Fruit fly (Drosophila melanogaster) whole organism, embryonic: ENCODE data around the gene CRIF.

ENCODE experiments used
- C15 ChIP-seq: fragments of 200-800 bp; sonication (Bioruptor generic); IDR thresholded peaks from 3 replicates; pipeline ENCODE4 v1.3.6; 2022; ENCODE audit warnings: missing biosample characterization, missing genetic modification characterization
- CG10462 ChIP-seq: fragments of 200-800 bp; sonication (Bioruptor generic); optimal IDR thresholded peaks from 2 replicates; lab custom pipeline; 2016; ENCODE audit warnings: missing biosample characterization, missing genetic modification characterization
- CG10979 ChIP-seq: fragments of 200-800 bp; sonication (Bioruptor generic); optimal IDR thresholded peaks from 2 replicates; lab custom pipeline; 2018; ENCODE audit warnings: missing biosample characterization, mild to moderate bottlenecking, missing genetic modification characterization, moderate library complexity
- CG11504 ChIP-seq: fragments of 200-800 bp; sonication (Bioruptor generic); optimal IDR thresholded peaks from 3 replicates; lab custom pipeline; 2019; ENCODE audit warnings: missing biosample characterization, mild to moderate bottlenecking, missing genetic modification characterization, moderate library complexity
- CG12071 ChIP-seq: fragments of 200-800 bp; sonication (Bioruptor generic); optimal IDR thresholded peaks from 3 replicates; lab custom pipeline; 2018; ENCODE audit warnings: missing biosample characterization, mild to moderate bottlenecking, missing genetic modification characterization
- CG12104 ChIP-seq: fragments of 200-800 bp; sonication (Bioruptor generic); optimal IDR thresholded peaks from 3 replicates; lab custom pipeline; 2016; ENCODE audit warnings: missing biosample characterization, missing genetic modification characterization
- CG1233 ChIP-seq: fragments of 200-800 bp; sonication (Bioruptor generic); optimal IDR thresholded peaks from 4 replicates; lab custom pipeline; 2018; ENCODE audit warnings: missing biosample characterization, mild to moderate bottlenecking, missing genetic modification characterization
- CG14667 ChIP-seq: fragments of 200-800 bp; sonication (Bioruptor generic); IDR thresholded peaks from 2 replicates; pipeline ENCODE4 v1.3.6; 2022; ENCODE audit warnings: missing biosample characterization, missing genetic modification characterization
- CG15269 ChIP-seq: fragments of 200-800 bp; sonication (Bioruptor generic); optimal IDR thresholded peaks from 2 replicates; lab custom pipeline; 2018; ENCODE audit warnings: missing biosample characterization, mild to moderate bottlenecking, missing genetic modification characterization, moderate library complexity
- CG15514 ChIP-seq: fragments of 200-800 bp; sonication (Bioruptor generic); optimal IDR thresholded peaks from 3 replicates; lab custom pipeline; 2017; ENCODE audit warnings: missing biosample characterization, missing genetic modification characterization, mild to moderate bottlenecking, moderate library complexity, missing genetic modification reagents
- CG16815 ChIP-seq: fragments of 200-800 bp; sonication (Bioruptor generic); optimal IDR thresholded peaks from 3 replicates; lab custom pipeline; 2017; ENCODE audit warnings: missing biosample characterization, mild to moderate bottlenecking, missing genetic modification characterization
- CG17912 ChIP-seq: fragments of 200-800 bp; sonication (Bioruptor generic); optimal IDR thresholded peaks from 2 replicates; lab custom pipeline; 2018; ENCODE audit warnings: missing biosample characterization, mild to moderate bottlenecking, missing genetic modification characterization
- CG3065 ChIP-seq: fragments of 200-800 bp; sonication (Bioruptor generic); optimal IDR thresholded peaks from 2 replicates; lab custom pipeline; 2016; ENCODE audit warnings: missing biosample characterization, missing genetic modification characterization
- CG32767 ChIP-seq: fragments of 200-800 bp; sonication (Bioruptor generic); IDR thresholded peaks from 2 replicates; pipeline ENCODE4 v1.3.6; 2022; ENCODE audit warnings: missing biosample characterization, missing genetic modification characterization
- CG33557 ChIP-seq: fragments of 200-800 bp; sonication (Bioruptor generic); optimal IDR thresholded peaks from 2 replicates; lab custom pipeline; 2019; ENCODE audit warnings: missing biosample characterization, mild to moderate bottlenecking, missing genetic modification characterization, moderate library complexity
- CG3726 ChIP-seq: fragments of 200-800 bp; sonication (Bioruptor generic); IDR thresholded peaks from 3 replicates; pipeline ENCODE4, ENCODE4 v1.3.6; 2022; ENCODE audit warnings: missing biosample characterization, missing genetic modification characterization
- CG6683 ChIP-seq: fragments of 200-800 bp; sonication (Bioruptor generic); optimal IDR thresholded peaks from 2 replicates; lab custom pipeline; 2017; ENCODE audit warnings: missing biosample characterization, mild to moderate bottlenecking, missing genetic modification characterization, missing genetic modification reagents
- CG6689 ChIP-seq: fragments of 200-800 bp; sonication (Bioruptor generic); IDR thresholded peaks from 2 replicates; pipeline ENCODE4 v1.3.6; 2022; ENCODE audit warnings: missing biosample characterization, missing genetic modification characterization
- CG7556 ChIP-seq: fragments of 200-800 bp; sonication (Bioruptor generic); optimal IDR thresholded peaks from 2 replicates; lab custom pipeline; 2017; ENCODE audit warnings: missing biosample characterization, mild to moderate bottlenecking, missing genetic modification characterization
- CG8924 ChIP-seq: fragments of 200-800 bp; optimal IDR thresholded peaks from 3 replicates; lab custom pipeline; 2019; ENCODE audit warnings: missing biosample characterization, mild to moderate bottlenecking, missing genetic modification characterization, moderate library complexity
- Dfd ChIP-seq, 2 experiments: fragments of >200 bp; optimal IDR thresholded peaks; 2 replicates each; lab custom pipeline; 2017; ENCODE audit warnings: missing biosample characterization in 2 of 2, missing genetic modification characterization in 2 of 2
- Dll ChIP-seq: fragments of 200-800 bp; sonication (Bioruptor generic); IDR thresholded peaks from 4 replicates; pipeline ENCODE4 v1.3.6; 2022; ENCODE audit warnings: missing biosample characterization, missing genetic modification characterization; ENCODE audit not compliant: partially characterized antibody
- Drgx ChIP-seq: fragments of 200-800 bp; sonication (Bioruptor generic); IDR thresholded peaks from 2 replicates; pipeline ENCODE4 v1.3.6; 2022; ENCODE audit warnings: missing biosample characterization, missing genetic modification characterization
- E2f1 ChIP-seq: fragments of 200-800 bp; sonication (Bioruptor generic); IDR thresholded peaks from 2 replicates; pipeline ENCODE4 v1.3.6; 2022; ENCODE audit warnings: missing biosample characterization, missing genetic modification characterization
- GATAe ChIP-seq: fragments of 200-800 bp; sonication (Bioruptor generic); conservative IDR thresholded peaks from 2 replicates; pipeline ENCODE4 v1.3.6; 2022; ENCODE audit warnings: missing biosample characterization, missing genetic modification characterization
- Hey ChIP-seq: fragments of 200-800 bp; sonication (Bioruptor generic); optimal IDR thresholded peaks from 3 replicates; lab custom pipeline; 2018; ENCODE audit warnings: missing biosample characterization, mild to moderate bottlenecking, missing genetic modification characterization
- Hr39 ChIP-seq: fragments of >200 bp; optimal IDR thresholded peaks from 2 replicates; lab custom pipeline; 2017
- Kr ChIP-seq: fragments of 200-800 bp; sonication (Bioruptor generic); optimal IDR thresholded peaks from 2 replicates; lab custom pipeline; 2017; ENCODE audit warnings: missing biosample characterization, mild to moderate bottlenecking, missing genetic modification characterization
- NK7.1 ChIP-seq: fragments of 200-800 bp; sonication (Bioruptor generic); optimal IDR thresholded peaks from 3 replicates; lab custom pipeline; 2016; ENCODE audit warnings: missing biosample characterization, missing genetic modification characterization
- Pdp1 ChIP-seq, 2 experiments: fragments of 200-800 bp; sonication (Bioruptor generic); optimal IDR thresholded peaks; 3 replicates each; lab custom pipeline; 2016; ENCODE audit warnings: missing biosample characterization in 2 of 2, missing genetic modification characterization in 2 of 2, mild to moderate bottlenecking in 1 of 2, moderate library complexity in 1 of 2
- Ravus ChIP-seq: fragments of 200-800 bp; sonication (Bioruptor generic); IDR thresholded peaks from 2 replicates; pipeline ENCODE4 v1.3.6; 2022; ENCODE audit warnings: missing biosample characterization, missing genetic modification characterization
- Tbp ChIP-seq: fragments of >200 bp; optimal IDR thresholded peaks from 2 replicates; lab custom pipeline; 2018; ENCODE audit warnings: missing biosample characterization, missing genetic modification characterization
- aop ChIP-seq: fragments of 200-800 bp; sonication (Bioruptor generic); IDR thresholded peaks from 2 replicates; pipeline ENCODE4 v1.3.6; 2022; ENCODE audit warnings: missing biosample characterization, missing genetic modification characterization
- ap ChIP-seq: fragments of 200-800 bp; sonication (Bioruptor generic); IDR thresholded peaks from 2 replicates; pipeline ENCODE4 v1.3.6; 2022; ENCODE audit warnings: missing biosample characterization, missing genetic modification characterization
- ara ChIP-seq: fragments of 200-800 bp; sonication (Bioruptor generic); IDR thresholded peaks from 2 replicates; pipeline ENCODE4 v1.3.6; 2022; ENCODE audit warnings: missing biosample characterization, missing genetic modification characterization
- ato ChIP-seq: fragments of 200-800 bp; sonication (Bioruptor generic); IDR thresholded peaks from 2 replicates; pipeline ENCODE4 v1.3.6; 2022; ENCODE audit warnings: missing biosample characterization, missing genetic modification characterization; ENCODE audit not compliant: partially characterized antibody
- br ChIP-seq: fragments of >200 bp; optimal IDR thresholded peaks from 2 replicates; lab custom pipeline; 2017
- chn ChIP-seq: fragments of 200-800 bp; sonication (Bioruptor generic); optimal IDR thresholded peaks from 2 replicates; lab custom pipeline; 2016; ENCODE audit warnings: missing biosample characterization, missing genetic modification characterization
- croc ChIP-seq: fragments of 200-800 bp; sonication (Bioruptor generic); conservative IDR thresholded peaks from 3 replicates; pipeline ENCODE4 v1.3.6; 2022; ENCODE audit warnings: missing biosample characterization, missing genetic modification characterization
- dm ChIP-seq: fragments of 200-800 bp; sonication (Bioruptor generic); optimal IDR thresholded peaks from 3 replicates; lab custom pipeline; 2016; ENCODE audit warnings: missing biosample characterization, missing genetic modification characterization
- fru ChIP-seq: fragments of >200 bp; optimal IDR thresholded peaks from 2 replicates; lab custom pipeline; 2017
- fu2 ChIP-seq: fragments of 200-800 bp; sonication (Bioruptor generic); optimal IDR thresholded peaks from 2 replicates; lab custom pipeline; 2016; ENCODE audit warnings: missing biosample characterization, missing genetic modification characterization
- gsb-n ChIP-seq: fragments of 200-800 bp; sonication (Bioruptor generic); optimal IDR thresholded peaks from 3 replicates; lab custom pipeline; 2018; ENCODE audit warnings: missing biosample characterization, mild to moderate bottlenecking, missing genetic modification characterization
- ind ChIP-seq: fragments of 200-800 bp; sonication (Bioruptor generic); optimal IDR thresholded peaks from 3 replicates; lab custom pipeline; 2016; ENCODE audit warnings: missing biosample characterization, missing genetic modification characterization
- kay ChIP-seq: fragments of 200-800 bp; sonication (Bioruptor generic); optimal IDR thresholded peaks from 2 replicates; lab custom pipeline; 2016; ENCODE audit warnings: missing biosample characterization, missing genetic modification characterization
- maf-S ChIP-seq: fragments of 200-800 bp; sonication (Bioruptor generic); optimal IDR thresholded peaks from 2 replicates; lab custom pipeline; 2016; ENCODE audit warnings: missing biosample characterization, missing genetic modification characterization
- mam ChIP-seq: fragments of 200-800 bp; sonication (Bioruptor generic); optimal IDR thresholded peaks from 3 replicates; lab custom pipeline; 2016; ENCODE audit warnings: missing biosample characterization, missing genetic modification characterization
- odd ChIP-seq: fragments of 200-800 bp; sonication (Bioruptor generic); optimal IDR thresholded peaks from 2 replicates; lab custom pipeline; 2017; ENCODE audit warnings: missing biosample characterization, mild to moderate bottlenecking, missing genetic modification characterization
- pho ChIP-seq: fragments of 200-800 bp; sonication (Bioruptor generic); optimal IDR thresholded peaks from 2 replicates; lab custom pipeline; 2016; ENCODE audit warnings: missing biosample characterization, missing genetic modification characterization
- pnt ChIP-seq: fragments of 200-800 bp; sonication (Bioruptor generic); optimal IDR thresholded peaks from 3 replicates; lab custom pipeline; 2016; ENCODE audit warnings: missing biosample characterization, missing genetic modification characterization
- sna ChIP-seq: fragments of 200-800 bp; sonication (Bioruptor generic); IDR thresholded peaks from 2 replicates; pipeline ENCODE4 v1.3.6; 2022; ENCODE audit warnings: missing biosample characterization, missing genetic modification characterization; ENCODE audit not compliant: partially characterized antibody
- wdn ChIP-seq: fragments of 200-800 bp; sonication (Bioruptor generic); IDR thresholded peaks from 2 replicates; pipeline ENCODE4 v1.3.6; 2022; ENCODE audit warnings: missing biosample characterization, missing genetic modification characterization

The CRIF gene

dm6 chr3L:21568848-21569372 lies at the start of gene CRIF, which contains the start of gene SMC5:
TSS of gene CRIF (minus strand) at chr3L:21568898.
TSS of gene SMC5 (plus strand) at chr3L:21569176.
- TF ChIP-seq CG32767 (GFP tag; lab: Robert Waterston, UW) (no peak; the same call in 1 of the 2 replicates), maf-S (GFP tag; lab: Kevin White, UChicago) (peak; percentile 64), Drgx (no peak), CG3726 (no peak), sna (GFP tag; lab: Robert Waterston, UW) (no peak), Pdp1 (GFP tag; optimal IDR thresholded peaks at IDR 0.05; lab: Kevin White, UChicago) (peak in 1 of 2 experiments; percentile 75), fru (lab: Kevin White, UChicago) (no peak), fu2 (peak; percentile 17), chn (GFP tag; lab: Kevin White, UChicago) (peak; percentile 61), CG14667 (GFP tag; lab: Robert Waterston, UW) (no peak), CG10462 (GFP tag; lab: Kevin White, UChicago) (peak; percentile 50), CG17912 (GFP tag; lab: Kevin White, UChicago) (no peak), Kr (GFP tag; lab: Kevin White, UChicago) (peak; percentile 72), CG1233 (GFP tag; lab: Kevin White, UChicago) (no peak), E2f1 (GFP tag; lab: Robert Waterston, UW) (peak; percentile 44; the same call in 1 of the 2 replicates), CG6689 (GFP tag; lab: Robert Waterston, UW) (no peak; the same call in 1 of the 2 replicates), pho (GFP tag; lab: Kevin White, UChicago) (peak; percentile 76), gsb-n (tag; lab: Kevin White, UChicago) (no peak), dm (GFP tag; lab: Kevin White, UChicago) (peak; percentile 33), C15 (0 out of 3 replicates have a peak, but pooled peaks have one; percentile 28), Ravus (GFP tag; lab: Robert Waterston, UW) (no peak; the same call in 1 of the 2 replicates), wdn (GFP tag; lab: Robert Waterston, UW) (no peak), Dll (GFP tag; lab: Robert Waterston, UW) (0 out of 4 replicates have a peak, but pooled peaks have one; percentile 51), pnt (GFP tag; lab: Kevin White, UChicago) (peak; percentile 30), ind (GFP tag; lab: Kevin White, UChicago) (peak; percentile 74), odd (no peak), CG33557 (peak; percentile 61), CG12071 (no peak), kay (GFP tag; lab: Kevin White, UChicago) (peak; percentile 53), aop (GFP tag; lab: Robert Waterston, UW) (no peak), NK7.1 (GFP tag; lab: Kevin White, UChicago) (peak; percentile 52), ap (GFP tag; lab: Robert Waterston, UW) (no peak; the same call in 1 of the 2 replicates), ara (no peak), CG15269 (tag; lab: Kevin White, UChicago) (no peak), Hr39 (lab: Kevin White, UChicago) (no peak), br (lab: Kevin White, UChicago) (no peak), mam (GFP tag; lab: Kevin White, UChicago) (peak; percentile 82), croc (GFP tag; lab: Robert Waterston, UW) (0 out of 3 replicates have a peak, but pooled peaks have one; percentile 31), CG11504 (tag; lab: Kevin White, UChicago) (no peak), CG7556 (GFP tag; lab: Kevin White, UChicago) (no peak), CG8924 (no peak), GATAe (GFP tag; lab: Robert Waterston, UW) (no peak; the same call in 1 of the 2 replicates), CG12104 (GFP tag; lab: Kevin White, UChicago) (peak; percentile 31), Hey (tag; lab: Kevin White, UChicago) (no peak), CG3065 (GFP tag; lab: Kevin White, UChicago) (peak; percentile 9), CG10979 (peak; percentile 62), CG6683 (GFP tag; lab: Kevin White, UChicago) (no peak), CG15514 (peak; percentile 55), CG16815 (GFP tag; lab: Kevin White, UChicago) (peak; percentile 54), ato (GFP tag; lab: Robert Waterston, UW) (no peak), Dfd (GFP tag; optimal IDR thresholded peaks at IDR 0.05; lab: Kevin White, UChicago) (no peak), Tbp (GFP tag; lab: Kevin White, UChicago) (no peak)
